1 fruit fly cellular context compared by ENCODE assay signal in the genomic region with DNA sequence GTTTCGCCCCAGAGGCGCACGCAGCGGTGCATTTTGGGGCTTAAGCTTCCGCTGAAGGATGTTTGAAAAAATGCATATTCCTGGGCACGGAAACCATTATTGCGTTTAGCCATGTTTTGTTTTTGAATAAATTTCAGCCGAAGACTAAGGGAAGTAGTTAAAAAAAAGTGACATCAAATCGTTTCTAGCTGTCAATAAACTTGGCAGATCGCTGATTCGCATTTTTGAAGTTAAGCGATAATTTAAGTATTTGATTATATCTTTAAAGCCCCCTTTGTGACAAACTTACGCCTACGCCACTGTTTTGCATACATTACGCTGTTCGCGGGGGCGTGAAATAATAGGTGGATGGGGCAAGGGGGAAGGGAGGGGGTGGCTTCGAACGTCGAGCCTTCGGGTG.
A peak's percentile ranks its signal among the peaks of the same experiment; 100 is the strongest.
TF ChIP-seq lines count a peak whose summit lies in the region.

No protein-coding gene starts in this region.

TF ChIP-seq in whole organism, embryonic, 481 proteins besides CTCF, POLR2A, EP300 and RAD21 (continued from another document):
- TF ChIP-seq Fer2 (tag; optimal IDR thresholded peaks at IDR 0.05; lab: Kevin White, UChicago), result no peak
- no peak for TF ChIP-seq Six4 (GFP tag; optimal IDR thresholded peaks at IDR 0.05; lab: Kevin White, UChicago)
- TF ChIP-seq CG6254 (GFP tag; optimal IDR thresholded peaks at IDR 0.05; lab: Kevin White, UChicago), result no peak
- TF ChIP-seq CG6765 (GFP tag; optimal IDR thresholded peaks at IDR 0.05; lab: Kevin White, UChicago), result peak; percentile 25
- no peak for TF ChIP-seq CG6654 (GFP tag; optimal IDR thresholded peaks at IDR 0.05; lab: Kevin White, UChicago)
- no peak for TF ChIP-seq CG31365 (tag; optimal IDR thresholded peaks at IDR 0.05; lab: Kevin White, UChicago)
- peak; percentile 33; the same call in 1 of the 2 replicates for TF ChIP-seq klu (GFP tag; IDR thresholded peaks at IDR 0.05; lab: Robert Waterston, UW)
- TF ChIP-seq schlank (tag; optimal IDR thresholded peaks at IDR 0.05; lab: Kevin White, UChicago), result no peak
- peak; percentile 42 for TF ChIP-seq CG3281 (GFP tag; optimal IDR thresholded peaks at IDR 0.05; lab: Kevin White, UChicago)
- no peak for TF ChIP-seq CG15073 (GFP tag; optimal IDR thresholded peaks at IDR 0.05; lab: Kevin White, UChicago)
- no peak for TF ChIP-seq CG2129 (GFP tag; IDR thresholded peaks at IDR 0.05; lab: Robert Waterston, UW; ENCODE audit: partially characterized antibody)
- no peak for TF ChIP-seq tna (GFP tag; IDR thresholded peaks at IDR 0.05; lab: Robert Waterston, UW; ENCODE audit: partially characterized antibody)
TF ChIP-seq in whole organism, embryonic: peak in this region for 72.
